Worm (Caenorhabditis elegans): ENCODE measurements around the gene F43C11.3.

Gene F43C11.3

ce11 chrII:2378465-2379009, 25.4 kb downstream of the F43C11.3 start:
- TF ChIP-seq dao-5 (tag; optimal IDR thresholded peaks at IDR 0.05), result no peak
- peak; percentile 18 for TF ChIP-seq W03F9.2 (tag; optimal IDR thresholded peaks at IDR 0.05)

- TF ChIP-seq W03F9.2 (tag; optimal IDR thresholded peaks at IDR 0.05) (no peak), dao-5 (tag; optimal IDR thresholded peaks at IDR 0.05) (no peak), him-1 (tag; optimal IDR thresholded peaks at IDR 0.05) (no peak)
Measured at ce11 chrII:2379673-2380072, 26.6 kb downstream of the F43C11.3 start.

DNA sequence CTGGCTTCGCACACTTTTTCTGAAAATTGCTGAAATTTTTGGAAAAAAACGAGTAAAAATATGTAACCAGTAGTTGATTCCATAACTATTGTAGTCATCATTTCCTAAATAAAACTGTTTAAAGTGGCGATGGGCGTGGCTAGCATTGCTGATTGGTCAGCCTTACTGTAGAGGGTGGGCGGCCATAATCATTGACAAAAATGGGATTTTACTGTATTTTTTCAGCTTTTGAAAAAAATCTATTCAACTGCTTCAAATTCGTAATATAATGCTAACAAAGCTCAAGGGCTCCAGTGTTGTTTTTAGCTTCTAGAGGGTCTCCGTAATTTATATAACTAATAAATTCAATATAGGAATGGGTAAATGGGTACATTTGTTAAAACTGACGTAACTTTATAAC, 27.1 kb downstream of the F43C11.3 start, which contains the start of gene F16G10.7:
Gene F16G10.7 (minus strand): TSS at position 101 of the 400 bp plus-strand sequence.
- TF ChIP-seq W03F9.2 (tag; optimal IDR thresholded peaks at IDR 0.05) (no peak), dao-5 (tag; optimal IDR thresholded peaks at IDR 0.05) (no peak), him-1 (tag; optimal IDR thresholded peaks at IDR 0.05) (no peak)

- no peak for TF ChIP-seq him-1 (tag; optimal IDR thresholded peaks at IDR 0.05)
- TF ChIP-seq W03F9.2 (tag; optimal IDR thresholded peaks at IDR 0.05), result no peak
- TF ChIP-seq dao-5 (tag; optimal IDR thresholded peaks at IDR 0.05), result no peak
Measured at ce11 chrII:2383334-2383733, 30.2 kb downstream of the F43C11.3 start, which contains the start of gene F16G10.8. TSS of gene F16G10.8 (minus strand) at chrII:2383434.

DNA sequence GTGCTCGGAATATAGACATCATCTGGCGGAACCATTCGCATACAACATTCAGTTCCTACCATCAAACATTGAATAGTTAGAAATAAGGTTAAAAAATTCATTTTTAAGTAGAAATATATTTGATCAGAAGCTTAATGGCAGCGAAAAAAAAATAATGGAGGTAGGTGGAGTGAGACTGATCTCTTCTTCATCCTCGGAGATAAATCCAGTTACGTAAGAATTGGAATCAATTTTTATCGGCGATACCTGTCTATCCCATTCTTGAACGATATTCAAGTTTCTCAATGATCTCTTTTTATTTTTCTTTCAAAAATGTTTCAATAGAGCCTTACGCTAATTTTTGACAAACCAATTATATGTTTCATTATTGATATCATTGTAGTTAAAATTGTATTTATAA, 32.4 kb downstream of the F43C11.3 start, which contains the start of gene F16G10.9:
Gene F16G10.9 (minus strand): TSS at position 101 of the 400 bp plus-strand sequence.
- TF ChIP-seq W03F9.2 (tag; optimal IDR thresholded peaks at IDR 0.05), result no peak
- no peak for TF ChIP-seq him-1 (tag; optimal IDR thresholded peaks at IDR 0.05)
- no peak for TF ChIP-seq dao-5 (tag; optimal IDR thresholded peaks at IDR 0.05)

- TF ChIP-seq him-1 (tag; optimal IDR thresholded peaks at IDR 0.05), result no peak
- TF ChIP-seq dao-5 (tag; optimal IDR thresholded peaks at IDR 0.05), result no peak
- no peak for TF ChIP-seq W03F9.2 (tag; optimal IDR thresholded peaks at IDR 0.05)
Measured at ce11 chrII:2390884-2391283, 37.8 kb downstream of the F43C11.3 start, which contains the start of gene F16G10.10. TSS of gene F16G10.10 (minus strand) at chrII:2390984.

ce11 chrII:2393821-2394220, 40.7 kb downstream of the F43C11.3 start, which contains the start of gene F16G10.11:
TSS of gene F16G10.11 (minus strand) at chrII:2393921.
- TF ChIP-seq W03F9.2 (tag; optimal IDR thresholded peaks at IDR 0.05) (no peak), dao-5 (tag; optimal IDR thresholded peaks at IDR 0.05) (no peak), him-1 (tag; optimal IDR thresholded peaks at IDR 0.05) (no peak)

DNA sequence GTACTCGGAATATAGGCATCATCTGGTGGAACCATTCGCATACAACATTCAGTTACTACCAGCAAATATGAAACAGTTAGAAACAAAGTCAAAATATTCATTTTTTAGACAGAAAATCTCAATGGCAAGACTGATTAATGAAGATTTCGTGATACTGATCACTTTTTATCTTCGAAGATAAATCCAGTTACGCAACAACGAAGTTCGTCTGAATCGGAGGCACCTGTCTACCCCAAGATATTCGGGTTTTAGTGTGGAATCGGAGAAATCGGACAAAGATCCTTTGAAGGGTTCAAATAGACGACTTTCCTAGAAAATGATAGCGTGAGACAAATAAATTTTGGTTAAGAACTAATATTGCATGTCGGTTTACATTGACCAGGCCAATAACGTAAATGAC, 42.8 kb downstream of the F43C11.3 start, which contains the start of gene F16G10.13:
Gene F16G10.13 (minus strand): TSS at position 101 of the 400 bp plus-strand sequence.
- TF ChIP-seq W03F9.2 (tag; optimal IDR thresholded peaks at IDR 0.05) (no peak), him-1 (tag; optimal IDR thresholded peaks at IDR 0.05) (no peak), dao-5 (tag; optimal IDR thresholded peaks at IDR 0.05) (no peak)

- TF ChIP-seq him-1 (tag; optimal IDR thresholded peaks at IDR 0.05) (no peak), dao-5 (tag; optimal IDR thresholded peaks at IDR 0.05) (no peak), W03F9.2 (tag; optimal IDR thresholded peaks at IDR 0.05) (no peak)
Measured at ce11 chrII:2398884-2399283, 45.8 kb downstream of the F43C11.3 start, which contains the start of gene F16G10.14. TSS of gene F16G10.14 (minus strand) at chrII:2398984.

ce11 chrII:2399810-2400209, 46.7 kb downstream of the F43C11.3 start:
- TF ChIP-seq dao-5 (tag; optimal IDR thresholded peaks at IDR 0.05) (no peak), him-1 (tag; optimal IDR thresholded peaks at IDR 0.05) (no peak), W03F9.2 (tag; optimal IDR thresholded peaks at IDR 0.05) (no peak)

All from whole organism, L4/young adult.